Worm (Caenorhabditis elegans) whole organism, mixed stage, embryonic: ENCODE data around the gene sid-1.

Experiments
- M03D4.4 ChIP-seq: sonication (generic microtip); optimal IDR thresholded peaks from 2 replicates; lab custom pipeline; 2017; ENCODE audit warnings: mild to moderate bottlenecking, missing genetic modification characterization, missing compliant biosample characterization
- flh-1 ChIP-seq: fragments of 200-800 bp; sonication (Bioruptor generic); optimal IDR thresholded peaks from 2 replicates; lab custom pipeline; 2018; ENCODE audit warnings: mild to moderate bottlenecking, missing genetic modification characterization, moderate library complexity, missing compliant biosample characterization
- ham-2 ChIP-seq: fragments of 200-800 bp; sonication (Bioruptor generic); optimal IDR thresholded peaks from 2 replicates; lab custom pipeline; 2018; ENCODE audit warnings: mild to moderate bottlenecking, missing genetic modification characterization, missing compliant biosample characterization
- hlh-1 ChIP-seq: fragments of 150-350 bp; optimal IDR thresholded peaks from 2 replicates; lab custom pipeline; 2014; ENCODE audit warnings: missing biosample characterization, missing genetic modification reagents, missing genetic modification characterization
- lin-13 ChIP-seq: fragments of 150-350 bp; optimal IDR thresholded peaks from 2 replicates; lab custom pipeline; 2014; ENCODE audit warnings: missing biosample characterization, missing genetic modification characterization
- lin-32 ChIP-seq: fragments of 200-800 bp; sonication (Bioruptor generic); optimal IDR thresholded peaks from 2 replicates; lab custom pipeline; 2018; ENCODE audit warnings: mild to moderate bottlenecking, missing genetic modification characterization, missing compliant biosample characterization
- mab-5 ChIP-seq: fragments of 150-350 bp; optimal IDR thresholded peaks from 2 replicates; lab custom pipeline; 2014; ENCODE audit warnings: missing biosample characterization, missing genetic modification characterization
- mep-1 ChIP-seq: fragments of 150-350 bp; optimal IDR thresholded peaks from 2 replicates; lab custom pipeline; 2017; ENCODE audit warnings: missing biosample characterization, missing genetic modification reagents, missing genetic modification characterization, inconsistent platforms
- mls-2 ChIP-seq: sonication (generic microtip); optimal IDR thresholded peaks from 2 replicates; lab custom pipeline; 2016; ENCODE audit warnings: mild to moderate bottlenecking, missing genetic modification characterization, moderate library complexity, missing compliant biosample characterization
- nhr-12 ChIP-seq: fragments of 150-350 bp; optimal IDR thresholded peaks from 2 replicates; lab custom pipeline; 2014; ENCODE audit warnings: missing biosample characterization, missing genetic modification characterization
- nhr-2 ChIP-seq: fragments of 150-350 bp; optimal IDR thresholded peaks from 2 replicates; lab custom pipeline; 2014; ENCODE audit warnings: missing biosample characterization, missing genetic modification characterization
- nhr-237 ChIP-seq: fragments of 150-350 bp; optimal IDR thresholded peaks from 2 replicates; lab custom pipeline; 2014; ENCODE audit warnings: missing biosample characterization, missing genetic modification characterization
- nhr-76 ChIP-seq: sonication (generic microtip); optimal IDR thresholded peaks from 2 replicates; lab custom pipeline; 2017; ENCODE audit warnings: missing biosample characterization, missing genetic modification characterization
- snpc-4 ChIP-seq: fragments of 150-350 bp; optimal IDR thresholded peaks from 2 replicates; lab custom pipeline; 2014; ENCODE audit warnings: missing biosample characterization, missing genetic modification characterization
- sptf-1 ChIP-seq: sonication (generic microtip); optimal IDR thresholded peaks from 2 replicates; lab custom pipeline; 2017; ENCODE audit warnings: mild to moderate bottlenecking, missing genetic modification characterization, moderate library complexity, missing compliant biosample characterization
- unc-39 ChIP-seq: fragments of 150-350 bp; optimal IDR thresholded peaks from 2 replicates; lab custom pipeline; 2014; ENCODE audit warnings: missing biosample characterization, missing genetic modification characterization
- zip-8 ChIP-seq: fragments of 150-350 bp; optimal IDR thresholded peaks from 2 replicates; lab custom pipeline; 2014; ENCODE audit warnings: missing biosample characterization, missing genetic modification characterization

Gene sid-1

ce11 chrV:5172833-5173232 is 53.1 kb downstream of the sid-1 start, which contains the start of gene srt-65:
Gene srt-65 (minus strand): TSS chrV:5172933.
- TF ChIP-seq lin-32 (GFP tag; lab: Kevin White, UChicago), result no peak
- TF ChIP-seq ham-2 (GFP tag; lab: Kevin White, UChicago), result no peak
- no peak for TF ChIP-seq nhr-2 (tag; lab: Kevin White, UChicago)
- TF ChIP-seq flh-1 (GFP tag; lab: Kevin White, UChicago), result no peak
- TF ChIP-seq M03D4.4 (tag; lab: Kevin White, UChicago), result no peak
- no peak for TF ChIP-seq nhr-76 (tag; lab: Kevin White, UChicago)
- no peak for TF ChIP-seq unc-39 (tag; lab: Kevin White, UChicago)
- no peak for TF ChIP-seq hlh-1 (tag; lab: Kevin White, UChicago)
- TF ChIP-seq lin-13, result no peak
- no peak for TF ChIP-seq snpc-4 (tag; lab: Kevin White, UChicago)
- TF ChIP-seq sptf-1 (tag; lab: Kevin White, UChicago), result no peak
- no peak for TF ChIP-seq mep-1 (tag; lab: Kevin White, UChicago)
- TF ChIP-seq mls-2 (tag; lab: Kevin White, UChicago), result no peak
- TF ChIP-seq nhr-12 (tag; lab: Kevin White, UChicago), result no peak
- TF ChIP-seq mab-5 (tag; lab: Kevin White, UChicago), result no peak
- no peak for TF ChIP-seq zip-8 (tag; lab: Kevin White, UChicago)
- TF ChIP-seq nhr-237 (tag; lab: Kevin White, UChicago), result no peak
